Worm (Caenorhabditis elegans) whole organism, young adult: ENCODE results near the gene Y38H6A.5.
"Not testable (repeated sequence)": the region's sequence is repeated elsewhere in the genome, so short reads cannot be mapped to it uniquely, and the experiment has no call there.

ENCODE experiments used
- B0035.1 ChIP-seq: sonication (generic microtip); optimal IDR thresholded peaks from 2 replicates; lab custom pipeline; 2016; ENCODE audit warnings: missing genetic modification characterization, mild to moderate bottlenecking, missing compliant biosample characterization, missing genotype, missing genetic modification reagents
- C06A6.2 ChIP-seq: fragments of 200-800 bp; sonication (Bioruptor generic); conservative IDR thresholded peaks from 2 replicates; pipeline ENCODE4 v1.3.6; 2022; ENCODE audit warnings: missing genetic modification characterization, missing compliant biosample characterization
- F23B12.7 ChIP-seq: sonication (generic microtip); optimal IDR thresholded peaks from 2 replicates; lab custom pipeline; 2017; ENCODE audit warnings: missing genetic modification characterization, mild to moderate bottlenecking, missing compliant biosample characterization, antibody characterized with exemption, moderate library complexity; ENCODE audit not compliant: insufficient read depth
- F37B4.10 ChIP-seq: fragments of 200-800 bp; sonication (Bioruptor generic); IDR thresholded peaks from 2 replicates; pipeline ENCODE4 v1.3.6; 2022; ENCODE audit warnings: missing genetic modification characterization, missing compliant biosample characterization
- F39B2.1 ChIP-seq: fragments of 200-800 bp; sonication (Bioruptor generic); IDR thresholded peaks from 2 replicates; pipeline ENCODE4 v1.3.6; 2022; ENCODE audit warnings: missing genetic modification reagents, missing genetic modification characterization, missing compliant biosample characterization
- F57C9.4 ChIP-seq: sonication (generic microtip); optimal IDR thresholded peaks from 2 replicates; lab custom pipeline; 2017; ENCODE audit warnings: mild to moderate bottlenecking, missing genetic modification characterization, missing compliant biosample characterization
- K11D2.4 ChIP-seq: fragments of 200-800 bp; sonication (Bioruptor generic); IDR thresholded peaks from 2 replicates; pipeline ENCODE4 v1.3.6; 2022; ENCODE audit warnings: missing genetic modification reagents, missing genetic modification characterization, missing compliant biosample characterization
- Y95B8A.8 ChIP-seq: fragments of 200-800 bp; sonication (Bioruptor generic); IDR thresholded peaks from 2 replicates; pipeline ENCODE4 v1.3.6; 2022; ENCODE audit warnings: missing genetic modification reagents, missing genetic modification characterization, missing compliant biosample characterization
- ama-1 ChIP-seq, 3 experiments: fragments of 150-350 bp in 1 of 3; sonication (generic microtip) in 2 of 3; optimal IDR thresholded peaks; 2 replicates each; lab custom pipeline; 2014 to 2018; ENCODE audit warnings: missing biosample characterization in 2 of 3, missing genetic modification characterization in 2 of 3, missing genetic modification reagents in 2 of 3
- aptf-2 ChIP-seq: fragments of 200-800 bp; sonication (Bioruptor generic); conservative IDR thresholded peaks from 2 replicates; pipeline ENCODE4 v1.3.6; 2022; ENCODE audit warnings: missing genetic modification reagents, missing genetic modification characterization, missing compliant biosample characterization
- ccch-3 ChIP-seq: fragments of 200-800 bp; sonication (Bioruptor generic); optimal IDR thresholded peaks from 2 replicates; lab custom pipeline; 2018; ENCODE audit warnings: mild to moderate bottlenecking, missing genetic modification characterization, missing compliant biosample characterization
- ceh-27 ChIP-seq: fragments of 200-800 bp; sonication (Bioruptor generic); optimal IDR thresholded peaks from 2 replicates; lab custom pipeline; 2018; ENCODE audit warnings: mild to moderate bottlenecking, missing genetic modification characterization, moderate library complexity, missing compliant biosample characterization
- die-1 ChIP-seq: sonication (generic microtip); optimal IDR thresholded peaks from 2 replicates; lab custom pipeline; 2016; ENCODE audit warnings: missing genotype, mild to moderate bottlenecking, missing genetic modification characterization, missing compliant biosample characterization
- dpff-1 ChIP-seq: sonication (generic microtip); optimal IDR thresholded peaks from 2 replicates; lab custom pipeline; 2017; ENCODE audit warnings: mild to moderate bottlenecking, missing genetic modification characterization, missing compliant biosample characterization
- egl-44 ChIP-seq: fragments of 200-800 bp; sonication (Bioruptor generic); IDR thresholded peaks from 2 replicates; pipeline ENCODE4 v1.3.6; 2022; ENCODE audit warnings: missing genetic modification reagents, missing genetic modification characterization, missing compliant biosample characterization
- ekl-4 ChIP-seq: fragments of 200-800 bp; sonication (Bioruptor generic); IDR thresholded peaks from 2 replicates; pipeline ENCODE4 v1.3.6; 2022; ENCODE audit warnings: missing genetic modification reagents, missing genetic modification characterization, missing compliant biosample characterization
- hrde-1 ChIP-seq: sonication (generic microtip); optimal IDR thresholded peaks from 2 replicates; lab custom pipeline; 2016; ENCODE audit warnings: missing genetic modification characterization, mild to moderate bottlenecking, missing compliant biosample characterization, moderate library complexity, missing genotype, missing genetic modification reagents, borderline replicate concordance
- hsf-1 ChIP-seq: fragments of 200-800 bp; sonication (Bioruptor generic); IDR thresholded peaks from 2 replicates; pipeline ENCODE4 v1.3.6; 2022; ENCODE audit warnings: missing genetic modification reagents, missing genetic modification characterization, missing compliant biosample characterization
- lag-1 ChIP-seq: fragments of 200-800 bp; sonication (Bioruptor generic); IDR thresholded peaks from 2 replicates; pipeline ENCODE4 v1.3.6; 2022; ENCODE audit warnings: missing genetic modification reagents, missing genetic modification characterization, missing compliant biosample characterization
- lin-26 ChIP-seq: fragments of 200-800 bp; sonication (Bioruptor generic); IDR thresholded peaks from 2 replicates; pipeline ENCODE4 v1.3.6; 2022; ENCODE audit warnings: missing genetic modification reagents, missing genetic modification characterization, missing compliant biosample characterization
- lin-35 ChIP-seq, 3 experiments: fragments of 150-350 bp in 2 of 3; sonication (generic microtip) in 1 of 3; optimal IDR thresholded peaks; 2 replicates each; lab custom pipeline; 2014 to 2018; ENCODE audit warnings: missing biosample characterization in 3 of 3, missing genetic modification characterization in 3 of 3, missing genetic modification reagents in 3 of 3
- lin-54 ChIP-seq: fragments of 200-800 bp; sonication (Bioruptor generic); optimal IDR thresholded peaks from 2 replicates; lab custom pipeline; 2018; ENCODE audit warnings: mild to moderate bottlenecking, missing genetic modification characterization, missing compliant biosample characterization
- madf-10 ChIP-seq: sonication (generic microtip); optimal IDR thresholded peaks from 2 replicates; lab custom pipeline; 2016; ENCODE audit warnings: mild to moderate bottlenecking, missing genetic modification characterization, missing compliant biosample characterization
- madf-8 ChIP-seq: fragments of 200-800 bp; sonication (Bioruptor generic); conservative IDR thresholded peaks from 2 replicates; pipeline ENCODE4 v1.3.6; 2022; ENCODE audit warnings: missing genetic modification reagents, missing genetic modification characterization, missing compliant biosample characterization
- mxl-1 ChIP-seq: sonication (generic microtip); optimal IDR thresholded peaks from 2 replicates; lab custom pipeline; 2016; ENCODE audit warnings: missing genetic modification characterization, missing compliant biosample characterization
- nhr-120 ChIP-seq: fragments of 200-800 bp; sonication (Bioruptor generic); IDR thresholded peaks from 2 replicates; pipeline ENCODE4 v1.3.6; 2022; ENCODE audit warnings: missing genetic modification characterization, missing compliant biosample characterization
- nhr-80 ChIP-seq: sonication (generic microtip); optimal IDR thresholded peaks from 2 replicates; lab custom pipeline; 2016; ENCODE audit warnings: missing genetic modification characterization, missing compliant biosample characterization
- pha-4 ChIP-seq: fragments of 150-350 bp; sonication (generic microtip); optimal IDR thresholded peaks from 2 replicates; lab custom pipeline; 2014; ENCODE audit warnings: missing biosample characterization, missing genetic modification reagents, missing genetic modification characterization
- rec-8 ChIP-seq, 2 experiments: sonication (generic microtip); optimal IDR thresholded peaks; 2 replicates each; lab custom pipeline; 2016; ENCODE audit warnings: mild to moderate bottlenecking in 2 of 2, missing genetic modification characterization in 2 of 2, missing genetic modification reagents in 2 of 2, missing genotype in 2 of 2, missing biosample characterization in 1 of 2, missing compliant biosample characterization in 1 of 2, moderate library complexity in 1 of 2
- repo-1 ChIP-seq: sonication (generic microtip); optimal IDR thresholded peaks from 2 replicates; lab custom pipeline; 2017; ENCODE audit warnings: mild to moderate bottlenecking, missing genetic modification characterization, missing compliant biosample characterization
- rpc-1 ChIP-seq, 2 experiments: fragments of 150-350 bp in 1 of 2; sonication (generic microtip) in 1 of 2; optimal IDR thresholded peaks; 2 replicates each; lab custom pipeline; 2014 to 2018; ENCODE audit warnings: missing biosample characterization in 1 of 2, missing genetic modification characterization in 1 of 2, missing genetic modification reagents in 1 of 2, missing genotype in 1 of 2
- sea-2 ChIP-seq: fragments of 200-800 bp; sonication (Bioruptor generic); IDR thresholded peaks from 2 replicates; pipeline ENCODE4 v1.3.6; 2022; ENCODE audit warnings: missing genetic modification characterization, missing compliant biosample characterization
- sptf-2 ChIP-seq: fragments of 200-800 bp; sonication (Bioruptor generic); optimal IDR thresholded peaks from 2 replicates; lab custom pipeline; 2018; ENCODE audit warnings: mild to moderate bottlenecking, missing genetic modification characterization, missing compliant biosample characterization
- xnd-1 ChIP-seq: sonication (generic microtip); optimal IDR thresholded peaks from 2 replicates; lab custom pipeline; 2016; ENCODE audit warnings: missing genotype, missing genetic modification reagents, missing genetic modification characterization, missing compliant biosample characterization
- ztf-18 ChIP-seq: sonication (generic microtip); optimal IDR thresholded peaks from 2 replicates; lab custom pipeline; 2016; ENCODE audit warnings: missing genotype, mild to moderate bottlenecking, missing genetic modification characterization, missing compliant biosample characterization
- ztf-26 ChIP-seq: sonication (generic microtip); optimal IDR thresholded peaks from 2 replicates; lab custom pipeline; 2017; ENCODE audit warnings: missing genetic modification characterization, missing compliant biosample characterization
- ztf-3 ChIP-seq: fragments of 200-800 bp; sonication (Bioruptor generic); optimal IDR thresholded peaks from 2 replicates; lab custom pipeline; 2018; ENCODE audit warnings: mild to moderate bottlenecking, missing genetic modification characterization, missing compliant biosample characterization
- ztf-6 ChIP-seq: fragments of 200-800 bp; sonication (Bioruptor generic); IDR thresholded peaks from 2 replicates; pipeline ENCODE4 v1.3.6; 2022; ENCODE audit warnings: missing genetic modification reagents, missing genetic modification characterization, missing compliant biosample characterization

Gene Y38H6A.5

DNA sequence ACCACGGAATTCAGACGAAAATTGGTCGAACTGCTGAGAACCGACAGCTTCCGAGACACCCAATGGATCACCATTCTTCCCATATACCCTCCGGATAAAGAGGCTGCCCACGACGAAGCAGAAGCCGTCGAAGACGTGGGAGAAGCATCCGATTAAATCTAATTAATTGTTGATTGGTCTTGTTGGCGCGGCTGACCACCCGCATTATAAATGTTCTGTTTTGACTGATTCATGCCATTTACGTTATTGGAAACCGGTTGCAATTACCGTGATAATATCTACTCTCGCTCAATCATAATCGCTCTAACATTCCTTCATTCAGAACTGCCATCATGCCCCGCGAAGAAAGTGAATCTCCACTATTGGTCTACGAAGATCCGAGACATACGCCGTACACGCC, 31.9 kb downstream of the Y38H6A.5 start, which contains the start of gene ZC15.3:
TSS of gene ZC15.3 (plus strand) at position 301 of the 400 bp plus-strand sequence.
- not testable (repeated sequence) for TF ChIP-seq ekl-4 (GFP tag; lab: Robert Waterston, UW); sea-2; F23B12.7 (tag; lab: Kevin White, UChicago)

DNA sequence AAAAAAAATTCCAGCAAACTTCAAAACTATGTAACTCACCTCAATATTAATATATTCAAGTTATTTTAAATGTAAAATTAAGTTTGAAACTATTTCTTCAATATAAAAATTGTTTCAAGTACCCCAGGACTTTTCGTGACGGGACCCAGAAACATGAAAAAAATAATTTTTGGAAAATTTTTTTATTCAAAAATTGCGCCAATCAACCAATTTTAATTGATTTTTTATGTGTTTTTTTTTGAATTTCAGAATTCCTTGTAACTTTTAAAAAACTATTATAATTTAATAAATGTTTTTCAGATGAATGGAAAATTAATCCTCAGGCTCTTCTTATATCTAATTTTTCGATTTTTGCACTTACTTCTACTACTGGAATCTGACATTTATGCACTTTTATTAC, 37.5 kb downstream of the Y38H6A.5 start, which contains the start of gene ZC15.5:
TSS of gene ZC15.5 (plus strand) at position 301 of the 400 bp plus-strand sequence.
- TF ChIP-seq Y95B8A.8 (GFP tag; lab: Robert Waterston, UW) (no peak), lag-1 (GFP tag; lab: Robert Waterston, UW) (no peak), lin-35 (GFP tag; optimal IDR thresholded peaks at IDR 0.05; lab: Kevin White, UChicago) (no peak), die-1 (tag; lab: Kevin White, UChicago) (no peak), F39B2.1 (GFP tag; lab: Robert Waterston, UW) (no peak), rec-8 (tag; optimal IDR thresholded peaks at IDR 0.05; lab: Kevin White, UChicago) (no peak), lin-26 (GFP tag; lab: Robert Waterston, UW) (no peak), ceh-27 (GFP tag; lab: Kevin White, UChicago) (no peak), nhr-80 (tag; lab: Kevin White, UChicago) (no peak), hsf-1 (GFP tag; lab: Robert Waterston, UW) (no peak), ztf-18 (tag; lab: Kevin White, UChicago) (no peak), egl-44 (GFP tag; lab: Robert Waterston, UW) (no peak), sea-2 (no peak)
- TF ChIP-seq, all 124 proteins: peak for 0

DNA sequence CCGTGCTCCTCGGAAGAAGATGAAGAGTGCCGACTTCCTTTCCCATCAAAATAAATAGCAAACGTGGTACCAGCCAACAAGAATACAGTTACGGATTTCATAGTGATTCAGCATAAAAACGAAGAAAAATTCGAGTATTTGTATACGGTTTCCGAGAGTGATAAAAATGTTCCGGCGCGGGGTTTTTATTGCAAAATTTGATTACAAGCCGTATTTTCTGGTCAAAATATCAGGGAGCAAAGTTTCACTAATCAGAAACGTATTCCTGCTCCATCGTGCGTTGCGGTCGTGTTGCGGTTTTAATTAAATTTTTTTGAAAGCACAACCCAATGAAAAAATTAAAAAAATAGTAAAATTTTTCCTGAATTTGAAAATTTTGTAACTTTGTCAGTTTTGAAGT, 40.8 kb downstream of the Y38H6A.5 start, which contains the start of gene clec-261:
TSS of gene clec-261 (minus strand) at position 101 of the 400 bp plus-strand sequence.
- TF ChIP-seq ztf-26 (tag; lab: Kevin White, UChicago), result no peak
- TF ChIP-seq repo-1 (tag; lab: Kevin White, UChicago), result no peak
- no peak for TF ChIP-seq mxl-1 (tag; lab: Kevin White, UChicago)
- TF ChIP-seq ama-1 (optimal IDR thresholded peaks at IDR 0.05; lab: Kevin White, UChicago), result no peak
- TF ChIP-seq ama-1 (GFP tag; optimal IDR thresholded peaks at IDR 0.05; lab: Kevin White, UChicago), result no peak
- no peak for TF ChIP-seq C06A6.2 (GFP tag; lab: Robert Waterston, UW)
- TF ChIP-seq hrde-1, result no peak
- TF ChIP-seq nhr-80 (tag; lab: Kevin White, UChicago), result no peak
- no peak for TF ChIP-seq ccch-3 (GFP tag; lab: Kevin White, UChicago)
- TF ChIP-seq K11D2.4, result no peak

DNA sequence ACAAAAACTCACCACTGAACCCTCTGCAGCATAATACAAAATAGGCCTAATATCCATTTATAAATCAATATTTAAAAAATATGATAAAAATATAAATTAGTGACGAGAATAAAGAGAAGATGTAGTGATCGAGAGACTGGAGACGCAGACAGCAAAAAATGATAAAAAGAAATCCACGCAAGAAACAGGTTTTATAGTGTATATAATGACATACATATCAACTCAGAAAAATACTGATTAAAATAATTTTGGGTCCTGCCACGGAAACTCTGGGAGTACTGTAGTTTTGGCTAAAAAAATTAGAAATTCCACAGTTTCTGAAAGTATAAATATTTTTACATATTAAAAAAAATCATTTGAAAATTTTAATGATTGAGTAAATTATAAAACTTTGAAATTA, 45.8 kb downstream of the Y38H6A.5 start, which contains the start of gene mlt-4:
TSS of gene mlt-4 (minus strand) at position 101 of the 400 bp plus-strand sequence.
- no peak for TF ChIP-seq xnd-1 (tag; lab: Kevin White, UChicago)

DNA sequence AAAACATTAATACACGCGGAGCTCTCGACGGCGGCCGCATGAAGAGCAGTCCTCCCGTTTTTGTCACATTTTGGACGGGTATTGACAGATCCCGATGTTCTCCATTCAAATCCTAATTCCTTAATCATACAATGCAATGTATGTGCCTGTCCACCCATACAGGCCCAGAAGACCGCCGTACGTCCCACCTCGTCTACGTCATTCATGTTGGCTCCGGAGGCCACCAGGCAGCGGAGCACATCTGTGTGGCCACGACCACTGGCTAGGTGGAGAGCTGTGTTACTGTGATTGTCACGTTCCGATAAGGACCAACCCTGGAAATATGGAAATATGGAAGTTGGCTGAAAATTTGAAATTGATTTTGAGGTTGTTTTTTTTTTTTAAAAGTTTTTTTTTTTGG, 52.3 kb downstream of the Y38H6A.5 start:
- TF ChIP-seq nhr-120 (GFP tag; lab: Robert Waterston, UW) (0 out of 2 replicates have a peak, but pooled peaks have one; percentile 60), madf-10 (tag; lab: Kevin White, UChicago) (no peak)

DNA sequence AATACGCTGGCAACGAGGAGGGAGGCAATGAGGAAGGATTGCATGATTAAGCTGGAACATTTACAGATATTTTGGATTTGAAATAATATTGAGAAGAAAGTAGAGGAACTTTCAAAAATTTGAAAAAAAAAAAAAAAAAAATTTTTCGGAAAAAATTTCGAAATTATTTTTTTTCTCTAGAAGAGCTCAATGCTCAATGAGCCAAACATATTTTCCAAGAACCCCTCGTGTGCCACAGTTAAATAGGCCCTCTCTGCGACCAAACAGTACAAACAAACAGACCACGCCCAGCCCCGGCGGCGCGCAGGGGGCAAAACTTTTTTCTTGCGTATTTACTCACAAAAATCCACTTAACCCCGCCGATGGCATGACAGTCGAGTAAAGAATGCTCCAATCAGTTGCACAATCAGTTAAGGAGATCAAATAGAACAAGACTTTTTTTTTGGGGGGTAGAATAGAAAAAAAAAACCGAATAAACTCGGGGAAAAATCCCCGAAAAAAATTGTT, 55.3 kb downstream of the Y38H6A.5 start, which contains the start of gene pqn-94:
TSS of gene pqn-94 (minus strand) at position 51 of the 507 bp plus-strand sequence.
- TF ChIP-seq lin-54 (GFP tag; lab: Kevin White, UChicago) (no peak), ama-1 (optimal IDR thresholded peaks at IDR 0.05; lab: Kevin White, UChicago) (no peak), ama-1 (GFP tag; optimal IDR thresholded peaks at IDR 0.05; lab: Kevin White, UChicago) (no peak), ztf-6 (GFP tag; lab: Robert Waterston, UW) (no peak), B0035.1 (tag; lab: Kevin White, UChicago) (no peak), madf-8 (GFP tag; lab: Robert Waterston, UW) (no peak), rpc-1 (optimal IDR thresholded peaks at IDR 0.05; lab: Kevin White, UChicago) (no peak), rpc-1 (tag; optimal IDR thresholded peaks at IDR 0.05; lab: Kevin White, UChicago) (no peak), sptf-2 (GFP tag; lab: Kevin White, UChicago) (no peak), F37B4.10 (GFP tag; lab: Robert Waterston, UW) (no peak), madf-10 (tag; lab: Kevin White, UChicago) (no peak), dpff-1 (tag; lab: Kevin White, UChicago) (no peak), hsf-1 (GFP tag; lab: Robert Waterston, UW) (no peak), ztf-3 (GFP tag; lab: Kevin White, UChicago) (no peak), F57C9.4 (tag; lab: Kevin White, UChicago) (no peak), lin-26 (GFP tag; lab: Robert Waterston, UW) (no peak), sea-2 (no peak), pha-4 (no peak), aptf-2 (GFP tag; lab: Robert Waterston, UW) (no peak)
